Fruit fly (Drosophila melanogaster) whole organism, prepupa: Measurements from ENCODE around the gene Or85a.

ENCODE experiments used
- Blimp-1 ChIP-seq: fragments of 200-800 bp; sonication (Bioruptor generic); optimal IDR thresholded peaks from 3 replicates; lab custom pipeline; 2017; ENCODE audit warnings: missing biosample characterization, missing genetic modification characterization, mild to moderate bottlenecking, moderate library complexity, missing genetic modification reagents
- CG11762 ChIP-seq: fragments of 200-800 bp; sonication (Bioruptor generic); optimal IDR thresholded peaks from 3 replicates; lab custom pipeline; 2016; ENCODE audit warnings: missing biosample characterization, missing genetic modification characterization; ENCODE audit not compliant: insufficient read depth
- CG11902 ChIP-seq: fragments of 200-800 bp; sonication (Bioruptor generic); optimal IDR thresholded peaks from 3 replicates; lab custom pipeline; 2016; ENCODE audit warnings: missing biosample characterization, missing genetic modification characterization
- CG15336 ChIP-seq: fragments of 200-800 bp; sonication (Bioruptor generic); IDR thresholded peaks from 2 replicates; pipeline ENCODE4 v1.3.6; 2022; ENCODE audit warnings: missing biosample characterization, missing genetic modification characterization
- CG1621 ChIP-seq: fragments of 200-800 bp; sonication (Bioruptor generic); optimal IDR thresholded peaks from 3 replicates; lab custom pipeline; 2018; ENCODE audit warnings: missing biosample characterization, mild to moderate bottlenecking, missing genetic modification characterization
- CG4318 ChIP-seq: fragments of 200-800 bp; sonication (Bioruptor generic); optimal IDR thresholded peaks from 3 replicates; lab custom pipeline; 2017; ENCODE audit warnings: missing biosample characterization, mild to moderate bottlenecking, missing genetic modification characterization
- CG6163 ChIP-seq: fragments of 200-800 bp; sonication (Bioruptor generic); IDR thresholded peaks from 3 replicates; pipeline ENCODE4 v1.3.6; 2022; ENCODE audit warnings: missing biosample characterization, missing genetic modification characterization
- CG6792 ChIP-seq: fragments of 200-800 bp; sonication (Bioruptor generic); optimal IDR thresholded peaks from 3 replicates; lab custom pipeline; 2016; ENCODE audit warnings: missing biosample characterization, missing genetic modification characterization
- CG7368 ChIP-seq: fragments of 200-800 bp; sonication (Bioruptor generic); optimal IDR thresholded peaks from 3 replicates; lab custom pipeline; 2016; ENCODE audit warnings: missing biosample characterization, missing genetic modification characterization
- CG8119 ChIP-seq: fragments of 200-800 bp; sonication (Bioruptor generic); IDR thresholded peaks from 3 replicates; pipeline ENCODE4 v1.3.6; 2022; ENCODE audit warnings: missing biosample characterization, missing genetic modification characterization
- CG9139 ChIP-seq: fragments of 200-800 bp; sonication (Bioruptor generic); optimal IDR thresholded peaks from 3 replicates; lab custom pipeline; 2017; ENCODE audit warnings: missing biosample characterization, mild to moderate bottlenecking, missing genetic modification characterization
- Eip78C ChIP-seq: fragments of 200-800 bp; sonication (Bioruptor generic); peaks from one replicate; lab custom pipeline; 2016; ENCODE audit warnings: missing biosample characterization, missing genetic modification characterization
- Eip93F ChIP-seq: fragments of 200-800 bp; sonication (Bioruptor generic); optimal IDR thresholded peaks from 2 replicates; lab custom pipeline; 2016; ENCODE audit warnings: missing biosample characterization, mild to moderate bottlenecking, missing genetic modification characterization
- Ets21C ChIP-seq: fragments of 200-800 bp; sonication (Bioruptor generic); optimal IDR thresholded peaks from 3 replicates; lab custom pipeline; 2016; ENCODE audit warnings: missing biosample characterization, missing genetic modification characterization
- Gug ChIP-seq: fragments of 200-800 bp; sonication (Bioruptor generic); IDR thresholded peaks from 2 replicates; pipeline ENCODE4 v1.3.6; 2022; ENCODE audit warnings: missing biosample characterization, missing genetic modification characterization
- Hr38 ChIP-seq: sonication (Bioruptor generic); optimal IDR thresholded peaks from 2 replicates; lab custom pipeline; 2016; ENCODE audit warnings: missing biosample characterization, missing genetic modification characterization
- Hr39 ChIP-seq: fragments of 200-800 bp; sonication (Bioruptor generic); optimal IDR thresholded peaks from 2 replicates; lab custom pipeline; 2016; ENCODE audit warnings: missing biosample characterization, missing genetic modification characterization
- Hr4 ChIP-seq: fragments of 200-800 bp; sonication (Bioruptor generic); optimal IDR thresholded peaks from 3 replicates; lab custom pipeline; 2016; ENCODE audit warnings: missing biosample characterization, missing genetic modification characterization
- Met ChIP-seq: fragments of 200-800 bp; sonication (Bioruptor generic); optimal IDR thresholded peaks from 3 replicates; lab custom pipeline; 2016; ENCODE audit warnings: missing biosample characterization, missing genetic modification characterization
- Smox ChIP-seq: fragments of 200-800 bp; sonication (Bioruptor generic); optimal IDR thresholded peaks from 3 replicates; lab custom pipeline; 2016; ENCODE audit warnings: missing biosample characterization, missing genetic modification characterization
- Sox102F ChIP-seq: fragments of 200-800 bp; sonication (Bioruptor generic); optimal IDR thresholded peaks from 2 replicates; lab custom pipeline; 2016; ENCODE audit warnings: missing biosample characterization, mild to moderate bottlenecking, missing genetic modification characterization
- Sox15 ChIP-seq: fragments of 200-800 bp; sonication (Bioruptor generic); optimal IDR thresholded peaks from 3 replicates; lab custom pipeline; 2016; ENCODE audit warnings: missing biosample characterization, missing genetic modification characterization
- achi ChIP-seq: fragments of 200-800 bp; sonication (Bioruptor generic); optimal IDR thresholded peaks from 3 replicates; lab custom pipeline; 2016; ENCODE audit warnings: missing biosample characterization, missing genetic modification characterization
- eg ChIP-seq: fragments of 200-800 bp; sonication (Bioruptor generic); IDR thresholded peaks from 3 replicates; pipeline ENCODE4 v1.3.6; 2022; ENCODE audit warnings: missing biosample characterization, missing genetic modification characterization
- esn ChIP-seq: fragments of 200-800 bp; sonication (Bioruptor generic); optimal IDR thresholded peaks from 2 replicates; lab custom pipeline; 2016; ENCODE audit warnings: missing biosample characterization, mild to moderate bottlenecking, missing genetic modification characterization, moderate library complexity
- fd85E ChIP-seq: fragments of 200-800 bp; sonication (Bioruptor generic); optimal IDR thresholded peaks from 3 replicates; lab custom pipeline; 2016; ENCODE audit warnings: missing biosample characterization, missing genetic modification characterization
- fkh ChIP-seq: fragments of 200-800 bp; sonication (Bioruptor generic); optimal IDR thresholded peaks from 3 replicates; lab custom pipeline; 2017; ENCODE audit warnings: missing biosample characterization, mild to moderate bottlenecking, missing genetic modification characterization, moderate library complexity
- salr ChIP-seq, 2 experiments: fragments of 200-800 bp; sonication (Bioruptor generic); optimal IDR thresholded peaks; 3 replicates each; lab custom pipeline; 2016 to 2018; ENCODE audit warnings: missing biosample characterization in 2 of 2, missing genetic modification characterization in 2 of 2, mild to moderate bottlenecking in 1 of 2
- spab ChIP-seq: fragments of 200-800 bp; sonication (Bioruptor generic); optimal IDR thresholded peaks from 2 replicates; lab custom pipeline; 2017; ENCODE audit warnings: missing biosample characterization, mild to moderate bottlenecking, missing genetic modification characterization, missing genetic modification reagents
- ss ChIP-seq, 2 experiments: fragments of 200-800 bp; sonication (Bioruptor generic); optimal IDR thresholded peaks; 2 replicates in 1 of 2; 3 replicates in 1 of 2; lab custom pipeline; 2017 to 2018; ENCODE audit warnings: mild to moderate bottlenecking in 2 of 2, missing biosample characterization in 2 of 2, missing genetic modification characterization in 2 of 2, moderate library complexity in 1 of 2

Or85a gene

DNA sequence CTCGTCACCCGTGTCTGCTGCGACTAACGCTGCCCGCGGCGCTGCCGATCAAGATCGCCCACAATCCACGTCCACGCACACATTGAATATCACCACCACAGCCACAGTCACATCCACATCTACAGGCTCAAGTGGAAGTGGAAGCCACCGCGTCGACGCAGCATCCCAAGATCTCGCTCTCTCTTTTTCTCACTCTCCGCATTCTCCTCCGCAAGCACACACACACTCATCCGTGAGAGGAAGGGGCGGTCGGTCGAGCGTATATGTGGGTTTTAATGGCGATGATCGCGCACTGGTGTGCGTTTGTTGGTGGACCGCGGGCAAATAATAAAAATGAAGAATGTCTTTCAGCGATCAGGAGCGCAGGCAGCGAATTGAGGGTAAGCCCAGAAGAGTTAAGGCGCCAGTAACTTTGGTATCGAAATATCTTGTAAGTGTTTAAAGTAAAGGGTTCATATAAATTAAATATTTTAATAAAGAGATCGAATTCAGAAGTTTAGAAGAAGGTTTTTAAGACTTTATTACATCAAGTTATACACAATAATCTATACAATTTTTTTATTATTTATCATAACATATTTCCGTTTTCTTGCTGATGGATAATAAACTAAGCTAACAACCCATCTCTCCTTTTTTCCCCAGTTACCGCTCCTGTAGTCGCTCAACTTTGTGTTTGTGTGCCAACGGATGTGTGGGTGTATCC, 12.4 kb downstream of the Or85a start, which contains the start of gene Poxm (continued):
- peak; percentile 82 for TF ChIP-seq Ets21C (GFP tag; lab: Kevin White, UChicago)
- peak; percentile 97 for TF ChIP-seq Hr4 (GFP tag; lab: Kevin White, UChicago)
- peak; percentile 87 for TF ChIP-seq Sox102F
- peak; percentile 60 for TF ChIP-seq fd85E (GFP tag; lab: Kevin White, UChicago)
- no peak for TF ChIP-seq Hr38 (GFP tag; lab: Kevin White, UChicago)
- TF ChIP-seq Blimp-1 (GFP tag; lab: Kevin White, UChicago), result peak; percentile 89
- peak; percentile 99 for TF ChIP-seq Eip78C (GFP tag; lab: Kevin White, UChicago)
- peak; percentile 91 for TF ChIP-seq Met (GFP tag; lab: Kevin White, UChicago)
- peak; percentile 93 to 97 for TF ChIP-seq ss (GFP tag; optimal IDR thresholded peaks at IDR 0.05; lab: Kevin White, UChicago)

DNA sequence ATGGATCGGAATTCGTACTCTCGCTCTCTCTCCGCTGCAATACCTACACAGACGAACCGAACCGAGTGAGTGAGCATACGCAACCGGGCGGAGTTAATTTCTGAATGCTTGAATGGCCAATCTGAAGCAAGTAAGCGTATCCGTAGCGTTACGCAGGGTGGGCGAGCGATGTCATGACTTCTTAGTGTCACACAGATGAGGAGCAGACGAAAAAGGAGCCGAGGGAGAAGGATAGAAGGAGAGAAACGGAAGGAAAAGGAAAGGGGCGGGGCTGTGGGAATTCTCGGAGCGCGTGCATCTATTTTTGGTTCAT, 12.9 kb downstream of the Or85a start:
- TF ChIP-seq CG4318 (GFP tag; lab: Kevin White, UChicago), result no peak
- TF ChIP-seq CG11762, result no peak
- TF ChIP-seq Gug, result no peak
- TF ChIP-seq fd85E (GFP tag; lab: Kevin White, UChicago), result no peak
- TF ChIP-seq CG1621 (tag; lab: Kevin White, UChicago), result no peak
- no peak for TF ChIP-seq fkh

DNA sequence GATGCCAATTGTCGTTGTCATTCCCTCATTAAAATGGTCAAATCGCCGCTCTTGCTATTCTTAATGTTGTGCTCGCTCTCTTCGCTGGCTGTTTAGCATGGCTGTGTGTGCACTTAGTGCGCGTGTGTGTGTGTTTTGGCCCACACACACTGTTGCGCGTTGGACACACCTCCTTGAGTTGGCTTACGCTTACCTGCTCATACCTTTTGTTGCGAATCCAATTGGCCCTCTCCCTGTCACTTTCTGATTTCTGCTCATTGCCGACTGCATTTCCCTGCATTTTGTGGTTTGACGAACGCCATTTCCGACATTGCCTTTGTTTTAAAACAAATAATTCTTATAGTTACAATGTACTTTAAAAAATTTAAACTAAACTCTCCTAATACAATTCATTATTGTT, 13.4 kb downstream of the Or85a start:
- TF ChIP-seq salr (GFP tag; optimal IDR thresholded peaks at IDR 0.05; lab: Kevin White, UChicago) (no peak), Eip78C (GFP tag; lab: Kevin White, UChicago) (peak; percentile 8), Blimp-1 (GFP tag; lab: Kevin White, UChicago) (no peak)

DNA sequence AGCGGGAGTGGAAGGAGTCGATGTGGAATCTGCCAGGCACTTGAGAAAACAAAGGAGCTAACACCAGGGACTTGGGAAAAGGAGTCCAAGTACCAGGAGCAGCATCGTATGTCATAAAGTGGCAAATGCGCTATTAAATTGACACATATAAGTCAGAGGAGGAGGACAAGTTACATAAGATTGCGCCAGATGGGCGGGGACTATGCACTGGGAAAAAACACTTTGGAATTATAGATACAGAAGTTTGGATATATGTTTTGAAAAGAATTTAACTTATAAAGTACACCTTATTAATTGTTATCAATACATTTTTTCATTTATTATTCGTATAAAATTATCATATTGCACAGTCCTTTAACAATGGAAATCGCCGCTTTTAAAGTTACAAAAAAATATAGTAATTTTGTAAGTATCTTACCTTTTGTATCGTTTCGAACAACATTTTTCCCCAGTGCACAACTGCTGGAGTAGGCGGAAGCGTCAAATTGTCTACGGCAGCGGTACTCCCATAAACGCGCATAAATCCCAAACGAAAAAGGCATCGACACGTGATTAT, 14.5 kb downstream of the Or85a start:
- TF ChIP-seq Eip78C (GFP tag; lab: Kevin White, UChicago), result peak; percentile 11
- no peak for TF ChIP-seq CG6792 (GFP tag; lab: Kevin White, UChicago)

DNA sequence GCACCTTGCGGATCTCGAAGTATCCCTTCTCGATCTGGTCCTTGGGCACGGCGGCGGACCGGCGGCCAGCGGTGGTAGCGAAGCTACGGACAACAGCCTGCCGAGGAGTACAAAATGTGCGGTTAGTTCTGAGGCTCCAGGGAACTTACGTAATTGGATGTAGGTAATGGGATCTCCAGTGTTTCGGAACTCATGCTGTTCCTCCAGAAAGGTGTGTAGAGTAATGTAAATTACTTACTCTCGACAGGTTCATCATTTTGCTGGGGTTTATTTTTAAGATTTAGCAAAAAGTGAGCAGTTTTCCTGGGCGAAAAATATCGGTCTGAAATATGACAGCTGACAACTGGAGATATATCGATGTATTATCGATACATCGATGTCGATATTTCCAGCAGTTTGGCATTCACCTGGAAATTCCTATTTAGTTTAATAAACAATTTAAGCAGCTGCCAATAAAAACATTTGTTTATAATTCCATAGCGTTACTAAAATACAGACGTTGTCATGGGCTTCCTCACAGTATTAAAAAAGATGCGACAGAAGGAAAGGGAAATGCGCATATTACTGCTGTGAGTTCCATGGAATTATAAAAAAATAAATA, 19.2 kb downstream of the Or85a start, which contains the start of the genes COX7A and Arl2:
TSS of gene COX7A (minus strand) at position 369 of the 601 bp plus-strand sequence.
TSS of gene Arl2 (plus strand) at position 426 of the 601 bp plus-strand sequence.
- no peak for TF ChIP-seq CG6163 (GFP tag; lab: Robert Waterston, UW)
- TF ChIP-seq achi (GFP tag; lab: Kevin White, UChicago), result peak; percentile 99
- peak; percentile 37 for TF ChIP-seq Eip78C (GFP tag; lab: Kevin White, UChicago)
- TF ChIP-seq fkh, result peak; percentile 8

DNA sequence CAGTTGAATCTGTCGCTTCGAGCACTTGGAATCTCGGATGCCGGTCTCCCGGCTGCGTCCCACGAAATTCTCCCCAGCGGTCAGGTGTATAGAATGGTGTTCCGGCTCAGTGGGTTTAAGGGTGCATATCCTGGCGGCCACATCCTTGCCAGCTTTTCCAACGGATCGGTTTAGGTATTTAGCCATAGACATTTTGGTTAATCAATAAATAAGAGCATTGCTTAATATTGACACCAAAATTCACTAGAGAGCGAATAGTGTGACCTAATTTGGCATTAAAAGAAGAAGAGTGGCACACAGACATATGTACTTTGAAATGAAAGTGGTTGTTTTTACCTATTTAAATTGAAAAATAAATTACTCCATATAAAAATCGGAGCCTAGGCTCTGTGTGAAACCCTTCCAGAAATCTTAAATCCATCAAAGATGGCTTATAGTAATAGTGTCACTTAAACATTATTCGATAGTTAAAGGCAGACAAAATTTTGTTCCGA, 21.8 kb downstream of the Or85a start, which contains the start of the genes PNKP and COX7AL:
TSS of gene PNKP (minus strand) at position 266 of the 494 bp plus-strand sequence.
TSS of gene COX7AL (plus strand) at position 419 of the 494 bp plus-strand sequence.
- TF ChIP-seq CG7368, result no peak
- TF ChIP-seq fkh, result peak; percentile 38
- TF ChIP-seq CG9139, result no peak

DNA sequence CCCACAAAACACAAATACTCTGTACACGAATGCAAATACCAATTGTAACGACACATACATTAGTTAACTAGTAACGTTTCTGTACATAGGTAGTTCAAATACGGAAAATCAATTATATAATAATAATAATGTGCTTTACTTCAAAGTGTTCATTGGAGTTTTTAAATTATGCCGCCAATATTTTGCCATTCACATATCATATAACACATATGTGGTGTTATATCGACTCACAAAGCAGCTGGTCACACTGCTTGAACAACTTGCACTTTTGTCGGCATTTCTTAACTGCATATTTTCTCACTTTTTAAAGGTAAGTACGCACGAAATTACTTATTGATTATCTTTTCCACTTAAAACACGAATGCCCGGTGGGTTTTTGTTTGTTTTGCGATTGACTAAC, 22.6 kb downstream of the Or85a start, which contains the start of gene DppIII:
TSS of gene DppIII (plus strand) at position 227 of the 400 bp plus-strand sequence.
- TF ChIP-seq Blimp-1 (GFP tag; lab: Kevin White, UChicago), result peak; percentile 82
- no peak for TF ChIP-seq eg (GFP tag; lab: Robert Waterston, UW)

DNA sequence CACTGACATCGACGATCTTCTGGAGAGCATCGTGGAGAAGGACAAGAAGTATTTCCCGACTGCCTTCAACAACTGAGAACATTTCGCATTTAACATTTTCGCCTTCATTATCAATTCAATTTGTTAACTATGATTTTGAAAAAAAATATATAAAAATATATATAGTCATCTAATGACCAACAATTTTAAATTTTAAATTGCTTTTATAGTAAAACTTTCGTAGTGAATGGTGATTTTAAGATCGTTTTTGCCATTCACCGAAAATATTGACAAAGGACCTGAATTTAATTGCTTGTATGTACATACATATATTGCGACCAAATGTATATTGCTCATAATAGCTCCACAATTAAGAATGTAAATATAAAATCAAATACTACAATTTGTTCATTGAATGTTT, 25.7 kb downstream of the Or85a start, which contains the start of gene CG7352:
TSS of gene CG7352 (plus strand) at position 301 of the 400 bp plus-strand sequence.
- TF ChIP-seq achi (GFP tag; lab: Kevin White, UChicago), result no peak
- TF ChIP-seq esn, result no peak
- TF ChIP-seq Ets21C (GFP tag; lab: Kevin White, UChicago), result no peak
- TF ChIP-seq CG7368, result no peak
- no peak for TF ChIP-seq CG11902 (GFP tag; lab: Kevin White, UChicago)
- TF ChIP-seq Blimp-1 (GFP tag; lab: Kevin White, UChicago), result no peak
- no peak for TF ChIP-seq CG15336 (GFP tag; lab: Robert Waterston, UW)
- no peak for TF ChIP-seq CG9139
- no peak for TF ChIP-seq CG8119 (GFP tag; lab: Robert Waterston, UW)
- TF ChIP-seq Hr4 (GFP tag; lab: Kevin White, UChicago), result no peak
- no peak for TF ChIP-seq Eip93F (GFP tag; lab: Kevin White, UChicago)
- TF ChIP-seq Hr39 (GFP tag; lab: Kevin White, UChicago), result no peak
- no peak for TF ChIP-seq CG6792 (GFP tag; lab: Kevin White, UChicago)
- no peak for TF ChIP-seq Smox (GFP tag; lab: Kevin White, UChicago)
- TF ChIP-seq Sox15 (GFP tag; lab: Kevin White, UChicago), result no peak
- no peak for TF ChIP-seq CG11762
- no peak for TF ChIP-seq spab (GFP tag; lab: Kevin White, UChicago)
- TF ChIP-seq CG1621 (tag; lab: Kevin White, UChicago), result no peak
- TF ChIP-seq CG4318 (GFP tag; lab: Kevin White, UChicago), result no peak
